Fruit fly (Drosophila melanogaster) whole organism, embryonic: ENCODE data around the gene Myo95E.

Experiments used
- Asciz ChIP-seq: fragments of 200-800 bp; sonication (Bioruptor generic); optimal IDR thresholded peaks from 2 replicates; lab custom pipeline; 2017; ENCODE audit warnings: missing biosample characterization, mild to moderate bottlenecking, missing genetic modification characterization, missing genetic modification reagents
- BEAF-32 ChIP-seq: fragments of 200-800 bp; sonication (Bioruptor generic); optimal IDR thresholded peaks from 3 replicates; lab custom pipeline; 2017; ENCODE audit warnings: missing biosample characterization, missing genetic modification characterization, mild to moderate bottlenecking, moderate library complexity, missing genetic modification reagents
- CG10565 ChIP-seq: fragments of 200-800 bp; sonication (Bioruptor generic); optimal IDR thresholded peaks from 3 replicates; lab custom pipeline; 2016; ENCODE audit warnings: missing biosample characterization, mild to moderate bottlenecking, missing genetic modification characterization
- CG13424 ChIP-seq: fragments of 200-800 bp; sonication (Bioruptor generic); optimal IDR thresholded peaks from 2 replicates; lab custom pipeline; 2019; ENCODE audit warnings: missing biosample characterization, mild to moderate bottlenecking, missing genetic modification characterization, moderate library complexity
- CG1602 ChIP-seq: fragments of 200-800 bp; sonication (Bioruptor generic); optimal IDR thresholded peaks from 3 replicates; lab custom pipeline; 2016; ENCODE audit warnings: missing biosample characterization, missing genetic modification characterization
- CG17328 ChIP-seq: fragments of 200-800 bp; sonication (Bioruptor generic); IDR thresholded peaks from 2 replicates; pipeline ENCODE4 v1.3.6; 2022; ENCODE audit warnings: missing biosample characterization, missing genetic modification characterization
- CG18011 ChIP-seq: fragments of 200-800 bp; sonication (Bioruptor generic); optimal IDR thresholded peaks from 2 replicates; lab custom pipeline; 2017; ENCODE audit warnings: missing biosample characterization, missing genetic modification characterization, mild to moderate bottlenecking, moderate library complexity, missing genotype
- CG18599 ChIP-seq: fragments of 200-800 bp; sonication (Bioruptor generic); optimal IDR thresholded peaks from 3 replicates; lab custom pipeline; 2017; ENCODE audit warnings: missing biosample characterization, missing genetic modification characterization, mild to moderate bottlenecking, moderate library complexity, missing genetic modification reagents
- CG18764 ChIP-seq: fragments of 200-800 bp; sonication (Bioruptor generic); optimal IDR thresholded peaks from 3 replicates; lab custom pipeline; 2016; ENCODE audit warnings: missing biosample characterization, missing genetic modification characterization
- CG2120 ChIP-seq: fragments of 200-800 bp; sonication (Bioruptor generic); optimal IDR thresholded peaks from 3 replicates; lab custom pipeline; 2016; ENCODE audit warnings: missing biosample characterization, missing genetic modification characterization
- CG2202 ChIP-seq: fragments of 200-800 bp; sonication (Bioruptor generic); optimal IDR thresholded peaks from 2 replicates; lab custom pipeline; 2018; ENCODE audit warnings: missing biosample characterization, mild to moderate bottlenecking, missing genetic modification characterization
- CG30403 ChIP-seq: fragments of 200-800 bp; sonication (Bioruptor generic); optimal IDR thresholded peaks from 3 replicates; lab custom pipeline; 2016; ENCODE audit warnings: missing biosample characterization, missing genetic modification characterization
- CG31388 ChIP-seq: fragments of 200-800 bp; sonication (Bioruptor generic); optimal IDR thresholded peaks from 2 replicates; lab custom pipeline; 2016; ENCODE audit warnings: missing biosample characterization, missing genetic modification characterization
- CG3407 ChIP-seq: fragments of 200-800 bp; sonication (Bioruptor generic); optimal IDR thresholded peaks from 2 replicates; lab custom pipeline; 2018; ENCODE audit warnings: missing biosample characterization, mild to moderate bottlenecking, missing genetic modification characterization
- CG3726 ChIP-seq: fragments of 200-800 bp; sonication (Bioruptor generic); IDR thresholded peaks from 3 replicates; pipeline ENCODE4, ENCODE4 v1.3.6; 2022; ENCODE audit warnings: missing biosample characterization, missing genetic modification characterization
- CG3847 ChIP-seq: fragments of 200-800 bp; sonication (Bioruptor generic); IDR thresholded peaks from 2 replicates; pipeline ENCODE4 v1.3.6; 2022; ENCODE audit warnings: missing biosample characterization, missing genetic modification characterization
- CG4328 ChIP-seq: fragments of 200-800 bp; sonication (Bioruptor generic); optimal IDR thresholded peaks from 3 replicates; lab custom pipeline; 2017; ENCODE audit warnings: missing biosample characterization, missing genetic modification reagents, missing genetic modification characterization
- CG4707 ChIP-seq: fragments of 200-800 bp; sonication (Bioruptor generic); optimal IDR thresholded peaks from 2 replicates; lab custom pipeline; 2018; ENCODE audit warnings: missing biosample characterization, mild to moderate bottlenecking, missing genetic modification characterization, moderate library complexity
- CG4854 ChIP-seq: fragments of 200-800 bp; sonication (Bioruptor generic); optimal IDR thresholded peaks from 2 replicates; lab custom pipeline; 2016; ENCODE audit warnings: missing biosample characterization, missing genetic modification characterization, inconsistent platforms
- CG5180 ChIP-seq: fragments of 200-800 bp; sonication (Bioruptor generic); optimal IDR thresholded peaks from 3 replicates; lab custom pipeline; 2017; ENCODE audit warnings: missing biosample characterization, missing genetic modification characterization, mild to moderate bottlenecking, moderate library complexity, missing genetic modification reagents
- CG6791 ChIP-seq: fragments of 200-800 bp; sonication (Bioruptor generic); IDR thresholded peaks from 3 replicates; pipeline ENCODE4 v1.3.6; 2022; ENCODE audit warnings: missing biosample characterization, missing genetic modification characterization; ENCODE audit not compliant: partially characterized antibody
- CTCF ChIP-seq: fragments of 200-800 bp; sonication (Bioruptor generic); optimal IDR thresholded peaks from 2 replicates; lab custom pipeline; 2017; ENCODE audit warnings: missing biosample characterization, mild to moderate bottlenecking, missing genetic modification characterization, moderate library complexity
- D ChIP-seq, 2 experiments: fragments of 200-800 bp in 1 of 2; fragments of >200 bp in 1 of 2; sonication (Bioruptor generic) in 1 of 2; optimal IDR thresholded peaks; 2 replicates in 1 of 2; 3 replicates in 1 of 2; lab custom pipeline; 2017; ENCODE audit warnings: mild to moderate bottlenecking in 1 of 2, missing biosample characterization in 1 of 2, missing genetic modification characterization in 1 of 2, missing genetic modification reagents in 1 of 2
- Fer3 ChIP-seq: fragments of 200-800 bp; sonication (Bioruptor generic); optimal IDR thresholded peaks from 2 replicates; lab custom pipeline; 2018; ENCODE audit warnings: missing biosample characterization, mild to moderate bottlenecking, missing genetic modification characterization, moderate library complexity
- Hr3 ChIP-seq: fragments of 200-800 bp; sonication (Bioruptor generic); optimal IDR thresholded peaks from 3 replicates; lab custom pipeline; 2016; ENCODE audit warnings: missing biosample characterization, missing genetic modification characterization
- Hr39 ChIP-seq: fragments of >200 bp; optimal IDR thresholded peaks from 2 replicates; lab custom pipeline; 2017
- Lhr ChIP-seq: fragments of 200-800 bp; sonication (Bioruptor generic); optimal IDR thresholded peaks from 3 replicates; lab custom pipeline; 2017; ENCODE audit warnings: mild to moderate bottlenecking, missing biosample characterization, missing genetic modification reagents, missing genetic modification characterization
- NC2α ChIP-seq: fragments of 200-800 bp; sonication (Bioruptor generic); optimal IDR thresholded peaks from 2 replicates; lab custom pipeline; 2016; ENCODE audit warnings: missing biosample characterization, missing genetic modification characterization
- NK7.1 ChIP-seq: fragments of 200-800 bp; sonication (Bioruptor generic); optimal IDR thresholded peaks from 3 replicates; lab custom pipeline; 2016; ENCODE audit warnings: missing biosample characterization, missing genetic modification characterization
- Opbp ChIP-seq: fragments of 200-800 bp; sonication (Bioruptor generic); IDR thresholded peaks from 3 replicates; pipeline ENCODE4 v1.3.6; 2022; ENCODE audit warnings: missing biosample characterization, missing genetic modification characterization; ENCODE audit not compliant: partially characterized antibody
- Sry-δ ChIP-seq: fragments of 200-800 bp; sonication (Bioruptor generic); optimal IDR thresholded peaks from 2 replicates; lab custom pipeline; 2016; ENCODE audit warnings: missing biosample characterization, missing genetic modification characterization
- abd-A ChIP-seq: fragments of 200-800 bp; sonication (Bioruptor generic); optimal IDR thresholded peaks from 3 replicates; lab custom pipeline; 2019; ENCODE audit warnings: missing biosample characterization, mild to moderate bottlenecking, missing genetic modification characterization, moderate library complexity
- az2 ChIP-seq: fragments of 200-800 bp; sonication (Bioruptor generic); optimal IDR thresholded peaks from 3 replicates; lab custom pipeline; 2016; ENCODE audit warnings: missing biosample characterization, missing genetic modification characterization
- bcd ChIP-seq: fragments of 200-800 bp; sonication (Bioruptor generic); optimal IDR thresholded peaks from 2 replicates; lab custom pipeline; 2017; ENCODE audit warnings: missing biosample characterization, mild to moderate bottlenecking, missing genetic modification characterization
- cg ChIP-seq: fragments of 200-800 bp; sonication (Bioruptor generic); optimal IDR thresholded peaks from 3 replicates; lab custom pipeline; 2019; ENCODE audit warnings: missing biosample characterization, mild to moderate bottlenecking, missing genetic modification characterization, moderate library complexity
- crc ChIP-seq: fragments of 200-800 bp; sonication (Bioruptor generic); optimal IDR thresholded peaks from 2 replicates; lab custom pipeline; 2016; ENCODE audit warnings: missing biosample characterization, missing genetic modification characterization
- crp ChIP-seq, 2 experiments: fragments of 200-800 bp; sonication (Bioruptor generic); optimal IDR thresholded peaks; 2 replicates in 1 of 2; 3 replicates in 1 of 2; lab custom pipeline; 2017; ENCODE audit warnings: missing biosample characterization in 2 of 2, missing genetic modification characterization in 2 of 2, mild to moderate bottlenecking in 1 of 2, moderate library complexity in 1 of 2
- dm ChIP-seq: fragments of 200-800 bp; sonication (Bioruptor generic); optimal IDR thresholded peaks from 3 replicates; lab custom pipeline; 2016; ENCODE audit warnings: missing biosample characterization, missing genetic modification characterization
- eve ChIP-seq, 2 experiments: fragments of >200 bp; optimal IDR thresholded peaks; 2 replicates each; lab custom pipeline; 2017; ENCODE audit warnings: missing biosample characterization in 2 of 2, missing genetic modification characterization in 2 of 2
- eyg ChIP-seq: fragments of 200-800 bp; sonication (Bioruptor generic); optimal IDR thresholded peaks from 3 replicates; lab custom pipeline; 2016; ENCODE audit warnings: missing biosample characterization, missing genetic modification characterization
- gce ChIP-seq: fragments of 200-800 bp; sonication (Bioruptor generic); IDR thresholded peaks from 3 replicates; pipeline ENCODE4 v1.3.6; 2022; ENCODE audit warnings: missing biosample characterization, missing genetic modification characterization
- ken ChIP-seq: fragments of 200-800 bp; sonication (Bioruptor generic); IDR thresholded peaks from 3 replicates; pipeline ENCODE4 v1.3.6; 2022; ENCODE audit warnings: missing biosample characterization, missing genetic modification characterization
- lola ChIP-seq, 3 experiments: fragments of >200 bp in 2 of 3; fragments of 200-800 bp in 1 of 3; sonication (Bioruptor generic) in 1 of 3; optimal IDR thresholded peaks; 2 replicates each; lab custom pipeline; 2017 to 2019; ENCODE audit warnings: missing biosample characterization in 3 of 3, missing genetic modification characterization in 3 of 3, mild to moderate bottlenecking in 1 of 3, moderate library complexity in 1 of 3
- luna ChIP-seq: fragments of 200-800 bp; sonication (Bioruptor generic); optimal IDR thresholded peaks from 2 replicates; lab custom pipeline; 2016; ENCODE audit warnings: missing biosample characterization, missing genetic modification characterization
- nerfin-1 ChIP-seq: fragments of 200-800 bp; sonication (Bioruptor generic); optimal IDR thresholded peaks from 3 replicates; lab custom pipeline; 2019; ENCODE audit warnings: missing biosample characterization, mild to moderate bottlenecking, missing genetic modification characterization, moderate library complexity
- onecut ChIP-seq: fragments of 200-800 bp; sonication (Bioruptor generic); IDR thresholded peaks from 2 replicates; pipeline ENCODE4 v1.3.6; 2022; ENCODE audit warnings: missing biosample characterization, missing genetic modification characterization
- peb ChIP-seq: fragments of 200-800 bp; sonication (Bioruptor generic); IDR thresholded peaks from 2 replicates; pipeline ENCODE4 v1.3.6; 2022; ENCODE audit warnings: missing biosample characterization, missing genetic modification characterization
- ssp ChIP-seq: fragments of 200-800 bp; sonication (Bioruptor generic); IDR thresholded peaks from 2 replicates; pipeline ENCODE4 v1.3.6; 2022; ENCODE audit warnings: missing biosample characterization, missing genetic modification characterization
- zfh1 ChIP-seq: fragments of 200-800 bp; sonication (Bioruptor generic); IDR thresholded peaks from 3 replicates; pipeline ENCODE4 v1.3.6; 2022; ENCODE audit warnings: missing biosample characterization, missing genetic modification characterization
- zfh2 ChIP-seq: fragments of 200-800 bp; sonication (Bioruptor generic); optimal IDR thresholded peaks from 2 replicates; lab custom pipeline; 2016; ENCODE audit warnings: missing biosample characterization, missing genetic modification characterization

The Myo95E gene

DNA sequence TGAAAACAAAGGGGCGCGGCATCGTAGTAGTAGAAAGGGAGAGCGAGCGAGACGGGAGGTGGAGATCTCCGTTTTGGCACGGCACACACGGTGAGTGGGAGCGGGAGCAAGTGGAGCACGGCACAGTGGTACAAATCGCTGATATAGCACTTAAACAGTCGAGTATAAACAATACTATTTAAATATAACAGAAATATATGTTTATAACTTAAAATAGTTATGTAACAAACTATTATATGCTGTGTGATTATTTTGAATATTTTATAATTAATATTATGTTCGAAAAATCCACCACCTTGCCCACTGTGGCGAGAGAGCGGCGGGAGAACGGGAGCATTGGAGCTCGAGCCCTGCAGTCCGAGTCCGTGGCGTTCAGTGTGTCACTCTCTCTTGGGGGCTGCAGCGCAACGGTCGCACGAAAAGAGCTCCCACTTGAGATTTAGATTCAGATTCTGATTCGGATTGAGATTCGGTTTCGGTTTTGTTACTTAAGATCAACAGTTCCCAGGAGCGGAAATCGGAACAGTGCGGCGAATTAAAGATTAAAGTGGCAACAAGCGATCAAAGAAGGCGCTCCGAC, 20.2 kb downstream of the Myo95E start, which contains the start of gene Kal1 (continued):
- TF ChIP-seq bcd (GFP tag; lab: Kevin White, UChicago) (peak; percentile 90), CG2120 (GFP tag; lab: Kevin White, UChicago) (peak; percentile 17), cg (GFP tag; lab: Kevin White, UChicago) (peak; percentile 26), CG1602 (GFP tag; lab: Kevin White, UChicago) (peak; percentile 84), crp (GFP tag; optimal IDR thresholded peaks at IDR 0.05; lab: Kevin White, UChicago) (peak in 1 of 2 experiments; percentile 52), Fer3 (tag; lab: Kevin White, UChicago) (peak; percentile 88), zfh2 (GFP tag; lab: Kevin White, UChicago) (no peak), CG5180 (GFP tag; lab: Kevin White, UChicago) (peak; percentile 85), BEAF-32 (GFP tag; lab: Kevin White, UChicago) (no peak), gce (GFP tag; lab: Robert Waterston, UW) (peak; percentile 86), lola (GFP tag; optimal IDR thresholded peaks at IDR 0.05; lab: Kevin White, UChicago) (peak in 1 of 3 experiments; percentile 90), Opbp (GFP tag; lab: Robert Waterston, UW) (no peak), Hr3 (GFP tag; lab: Kevin White, UChicago) (peak; percentile 87), peb (GFP tag; lab: Robert Waterston, UW) (peak; percentile 87), ssp (peak; percentile 76), CG3847 (peak; percentile 87), CTCF (GFP tag; lab: Kevin White, UChicago) (peak; percentile 67), dm (no peak), CG4707 (GFP tag; lab: Kevin White, UChicago) (peak; percentile 96), onecut (GFP tag; lab: Robert Waterston, UW) (peak; percentile 87), NK7.1 (GFP tag; lab: Kevin White, UChicago) (no peak), Hr39 (lab: Kevin White, UChicago) (no peak), Asciz (GFP tag; lab: Kevin White, UChicago) (peak; percentile 96), luna (GFP tag; lab: Kevin White, UChicago) (no peak), CG31388 (GFP tag; lab: Kevin White, UChicago) (peak; percentile 58), az2 (peak; percentile 89), crc (GFP tag; lab: Kevin White, UChicago) (no peak), CG18011 (GFP tag; lab: Kevin White, UChicago) (peak; percentile 55), CG4854 (GFP tag; lab: Kevin White, UChicago) (peak; percentile 9), CG3407 (GFP tag; lab: Kevin White, UChicago) (peak; percentile 94), CG2202 (tag; lab: Kevin White, UChicago) (peak; percentile 94), CG10565 (GFP tag; lab: Kevin White, UChicago) (peak; percentile 5), CG30403 (GFP tag; lab: Kevin White, UChicago) (peak; percentile 88), abd-A (tag; lab: Kevin White, UChicago) (no peak), eve (GFP tag; optimal IDR thresholded peaks at IDR 0.05; lab: Kevin White, UChicago) (no peak), eyg (GFP tag; lab: Kevin White, UChicago) (no peak), CG18764 (GFP tag; lab: Kevin White, UChicago) (peak; percentile 81), CG13424 (peak; percentile 95), Lhr (GFP tag; lab: Kevin White, UChicago) (peak; percentile 86), NC2α (no peak), D (optimal IDR thresholded peaks at IDR 0.05; lab: Kevin White, UChicago) (no peak), D (GFP tag; optimal IDR thresholded peaks at IDR 0.05; lab: Kevin White, UChicago) (peak; percentile 97), CG17328 (GFP tag; lab: Robert Waterston, UW) (peak; percentile 95), Sry-δ (GFP tag; lab: Kevin White, UChicago) (no peak), nerfin-1 (tag; lab: Kevin White, UChicago) (peak; percentile 91), CG3726 (peak; percentile 81), CG18599 (GFP tag; lab: Kevin White, UChicago) (peak; percentile 92), CG4328 (GFP tag; lab: Kevin White, UChicago) (peak; percentile 80), ken (GFP tag; lab: Robert Waterston, UW) (peak; percentile 90), CG6791 (GFP tag; lab: Robert Waterston, UW) (no peak), zfh1 (GFP tag; lab: Robert Waterston, UW) (peak; percentile 91)
